Worm (Caenorhabditis elegans) whole organism, L3 larva: ENCODE measurements around the gene dhs-9.

Source experiments
- ZK546.5 ChIP-seq: sonication (generic microtip); optimal IDR thresholded peaks from 2 replicates; lab custom pipeline; 2017; ENCODE audit warnings: missing biosample characterization, missing genetic modification characterization
- aly-2 ChIP-seq: fragments of 150-350 bp; optimal IDR thresholded peaks from 2 replicates; lab custom pipeline; 2014; ENCODE audit warnings: missing biosample characterization, missing genetic modification characterization
- ama-1 ChIP-seq: fragments of 150-350 bp; optimal IDR thresholded peaks from 2 replicates; lab custom pipeline; 2018
- ceh-16 ChIP-seq: sonication (generic microtip); optimal IDR thresholded peaks from 2 replicates; lab custom pipeline; 2017; ENCODE audit warnings: missing biosample characterization, missing genetic modification characterization
- ceh-28 ChIP-seq: fragments of 150-350 bp; optimal IDR thresholded peaks from 2 replicates; lab custom pipeline; 2014; ENCODE audit warnings: missing biosample characterization, missing genetic modification reagents, missing genetic modification characterization
- ceh-82 ChIP-seq: fragments of 150-350 bp; optimal IDR thresholded peaks from 2 replicates; lab custom pipeline; 2014; ENCODE audit warnings: missing biosample characterization, missing genetic modification characterization
- ceh-9 ChIP-seq: sonication (generic microtip); optimal IDR thresholded peaks from 2 replicates; lab custom pipeline; 2018; ENCODE audit warnings: missing biosample characterization, missing genetic modification characterization
- daf-12 ChIP-seq: fragments of 150-350 bp; optimal IDR thresholded peaks from 2 replicates; lab custom pipeline; 2014; ENCODE audit warnings: missing biosample characterization, missing genetic modification reagents, missing genetic modification characterization
- egl-27 ChIP-seq: sonication (generic microtip); optimal IDR thresholded peaks from 4 replicates; lab custom pipeline; 2017; ENCODE audit warnings: missing biosample characterization, missing genetic modification reagents, missing genetic modification characterization
- egl-5 ChIP-seq: fragments of 150-350 bp; optimal IDR thresholded peaks from 2 replicates; lab custom pipeline; 2017; ENCODE audit warnings: missing biosample characterization, missing genetic modification reagents, missing genetic modification characterization, inconsistent platforms
- elt-1 ChIP-seq: fragments of 150-350 bp; optimal IDR thresholded peaks from 2 replicates; lab custom pipeline; 2014; ENCODE audit warnings: missing biosample characterization, missing genetic modification characterization
- elt-2 ChIP-seq: sonication (generic microtip); optimal IDR thresholded peaks from 2 replicates; lab custom pipeline; 2016; ENCODE audit warnings: missing genetic modification reagents, mild to moderate bottlenecking, missing genetic modification characterization, missing compliant biosample characterization
- elt-3 ChIP-seq, 3 experiments: fragments of 150-350 bp in 1 of 3; sonication (generic microtip) in 2 of 3; optimal IDR thresholded peaks; 2 replicates in 2 of 3; 4 replicates in 1 of 3; lab custom pipeline; 2014 to 2017; ENCODE audit warnings: missing biosample characterization in 3 of 3, missing genetic modification characterization in 3 of 3
- fkh-10 ChIP-seq: sonication (generic microtip); optimal IDR thresholded peaks from 2 replicates; lab custom pipeline; 2017; ENCODE audit warnings: missing biosample characterization, missing genetic modification reagents, missing genetic modification characterization
- fkh-2 ChIP-seq: fragments of 150-350 bp; optimal IDR thresholded peaks from 2 replicates; lab custom pipeline; 2014; ENCODE audit warnings: missing biosample characterization, missing genetic modification reagents, missing genetic modification characterization
- fos-1 ChIP-seq: fragments of 150-350 bp; optimal IDR thresholded peaks from 2 replicates; lab custom pipeline; 2014; ENCODE audit warnings: missing biosample characterization, missing genetic modification characterization
- hmg-11 ChIP-seq: sonication (generic microtip); optimal IDR thresholded peaks from 2 replicates; lab custom pipeline; 2016; ENCODE audit warnings: missing genetic modification characterization, missing compliant biosample characterization
- jun-1 ChIP-seq: fragments of 150-350 bp; optimal IDR thresholded peaks from 2 replicates; lab custom pipeline; 2014; ENCODE audit warnings: missing biosample characterization, missing genetic modification reagents, missing genetic modification characterization
- lin-15B ChIP-seq: fragments of 150-350 bp; optimal IDR thresholded peaks from 2 replicates; lab custom pipeline; 2014; ENCODE audit warnings: missing biosample characterization, missing genetic modification characterization
- lin-39 ChIP-seq: fragments of 150-350 bp; optimal IDR thresholded peaks from 2 replicates; lab custom pipeline; 2018; ENCODE audit warnings: missing biosample characterization, missing genetic modification reagents, missing genetic modification characterization
- lsy-12 ChIP-seq: sonication (generic microtip); optimal IDR thresholded peaks from 2 replicates; lab custom pipeline; 2016; ENCODE audit warnings: mild to moderate bottlenecking, missing genetic modification characterization, missing compliant biosample characterization
- mdl-1 ChIP-seq: fragments of 150-350 bp; optimal IDR thresholded peaks from 2 replicates; lab custom pipeline; 2014; ENCODE audit warnings: missing biosample characterization, missing genetic modification characterization
- mml-1 ChIP-seq: fragments of 150-350 bp; sonication (generic microtip); optimal IDR thresholded peaks from 3 replicates; lab custom pipeline; 2014; ENCODE audit warnings: missing biosample characterization, missing genetic modification characterization
- nfya-1 ChIP-seq: sonication (generic microtip); optimal IDR thresholded peaks from 2 replicates; lab custom pipeline; 2017; ENCODE audit warnings: missing genetic modification characterization, mild to moderate bottlenecking, missing compliant biosample characterization, antibody characterized with exemption, moderate library complexity; ENCODE audit not compliant: insufficient read depth
- nhr-11 ChIP-seq: fragments of 150-350 bp; optimal IDR thresholded peaks from 2 replicates; lab custom pipeline; 2014; ENCODE audit warnings: missing biosample characterization, missing genetic modification characterization
- nhr-12 ChIP-seq: fragments of 150-350 bp; optimal IDR thresholded peaks from 2 replicates; lab custom pipeline; 2014; ENCODE audit warnings: missing biosample characterization, missing genetic modification characterization
- nhr-23 ChIP-seq: fragments of 150-350 bp; optimal IDR thresholded peaks from 2 replicates; lab custom pipeline; 2014; ENCODE audit warnings: missing biosample characterization, missing genetic modification reagents, missing genetic modification characterization
- nhr-25 ChIP-seq: sonication (generic microtip); optimal IDR thresholded peaks from 2 replicates; lab custom pipeline; 2017; ENCODE audit warnings: missing biosample characterization, missing genetic modification characterization
- nhr-28 ChIP-seq: fragments of 150-350 bp; optimal IDR thresholded peaks from 2 replicates; lab custom pipeline; 2014; ENCODE audit warnings: missing biosample characterization, missing genetic modification characterization
- nhr-43 ChIP-seq: sonication (generic microtip); optimal IDR thresholded peaks from 2 replicates; lab custom pipeline; 2016; ENCODE audit warnings: mild to moderate bottlenecking, missing genetic modification characterization, missing compliant biosample characterization; ENCODE audit not compliant: poor library complexity, severe bottlenecking
- nhr-67 ChIP-seq: fragments of 150-350 bp; optimal IDR thresholded peaks from 2 replicates; lab custom pipeline; 2014; ENCODE audit warnings: missing biosample characterization, missing genetic modification characterization
- nhr-76 ChIP-seq: fragments of 150-350 bp; sonication (generic microtip); optimal IDR thresholded peaks from 5 replicates; lab custom pipeline; 2014; ENCODE audit warnings: missing biosample characterization, missing genetic modification characterization
- nhr-77 ChIP-seq: fragments of 150-350 bp; optimal IDR thresholded peaks from 2 replicates; lab custom pipeline; 2014; ENCODE audit warnings: missing biosample characterization, missing genetic modification characterization
- pha-4 ChIP-seq: fragments of 150-350 bp; optimal IDR thresholded peaks from 2 replicates; lab custom pipeline; 2014; ENCODE audit warnings: missing biosample characterization, missing genetic modification reagents, missing genetic modification characterization
- pqm-1 ChIP-seq: fragments of 150-350 bp; optimal IDR thresholded peaks from 2 replicates; lab custom pipeline; 2017; ENCODE audit warnings: missing biosample characterization, missing genetic modification characterization, inconsistent platforms
- skn-1 ChIP-seq: fragments of 150-350 bp; optimal IDR thresholded peaks from 2 replicates; lab custom pipeline; 2014; ENCODE audit warnings: missing biosample characterization, missing genetic modification characterization
- snpc-4 ChIP-seq: fragments of 150-350 bp; optimal IDR thresholded peaks from 2 replicates; lab custom pipeline; 2014; ENCODE audit warnings: missing biosample characterization, missing genetic modification characterization
- tbx-2 ChIP-seq: sonication (generic microtip); optimal IDR thresholded peaks from 2 replicates; lab custom pipeline; 2016; ENCODE audit warnings: mild to moderate bottlenecking, missing genetic modification characterization, missing compliant biosample characterization
- unc-39 ChIP-seq: sonication (generic microtip); optimal IDR thresholded peaks from 4 replicates; lab custom pipeline; 2017; ENCODE audit warnings: missing biosample characterization, missing genetic modification characterization
- unc-62 ChIP-seq: fragments of 150-350 bp; sonication (generic microtip); optimal IDR thresholded peaks from 4 replicates; lab custom pipeline; 2014; ENCODE audit warnings: missing biosample characterization, missing genetic modification reagents, missing genetic modification characterization
- zag-1 ChIP-seq: fragments of 150-350 bp; optimal IDR thresholded peaks from 2 replicates; lab custom pipeline; 2014; ENCODE audit warnings: missing biosample characterization, missing genetic modification characterization
- ztf-4 ChIP-seq: fragments of 150-350 bp; optimal IDR thresholded peaks from 2 replicates; lab custom pipeline; 2014; ENCODE audit warnings: missing biosample characterization, missing genetic modification characterization

Gene dhs-9

ce11 chrIII:5382073-5382472 is 14.2 kb upstream of the dhs-9 start, which contains the start of gene Y32H12A.6:
Gene Y32H12A.6, minus strand, starts transcription at chrIII:5382173.
- TF ChIP-seq ztf-4 (no peak), nhr-67 (no peak), ceh-28 (tag; lab: Kevin White, UChicago) (no peak), nhr-43 (tag; lab: Kevin White, UChicago) (no peak), daf-12 (tag; lab: Kevin White, UChicago) (no peak), lsy-12 (no peak)

ce11 chrIII:5380554-5380953 is 12.7 kb upstream of the dhs-9 start:
- TF ChIP-seq egl-5 (no peak), ama-1 (lab: Kevin White, UChicago) (no peak), nhr-23 (tag; lab: Kevin White, UChicago) (no peak), ZK546.5 (tag; lab: Kevin White, UChicago) (no peak), nhr-76 (tag; lab: Kevin White, UChicago) (no peak), ceh-82 (no peak), ceh-16 (tag; lab: Kevin White, UChicago) (no peak), nhr-25 (no peak), hmg-11 (tag; lab: Kevin White, UChicago) (no peak), fkh-2 (tag; lab: Kevin White, UChicago) (no peak), nhr-28 (tag; lab: Kevin White, UChicago) (no peak), nfya-1 (no peak), aly-2 (no peak), nhr-11 (tag; lab: Kevin White, UChicago) (no peak), mdl-1 (tag; lab: Kevin White, UChicago) (no peak), elt-3 (tag; optimal IDR thresholded peaks at IDR 0.05; lab: Kevin White, UChicago) (no peak)

- no peak for TF ChIP-seq ceh-16 (tag; lab: Kevin White, UChicago)
- no peak for TF ChIP-seq ztf-4
- TF ChIP-seq elt-1 (tag; lab: Kevin White, UChicago) = no peak
- no peak for TF ChIP-seq ceh-28 (tag; lab: Kevin White, UChicago)
- TF ChIP-seq nhr-77 (tag; lab: Kevin White, UChicago) = no peak
- peak; percentile 3 for TF ChIP-seq elt-2 (tag; lab: Kevin White, UChicago)
- TF ChIP-seq unc-39 (tag; lab: Kevin White, UChicago) = no peak
- no peak for TF ChIP-seq ceh-82
- peak; percentile 51 for TF ChIP-seq pha-4
- TF ChIP-seq fkh-2 (tag; lab: Kevin White, UChicago) = no peak
- no peak for TF ChIP-seq hmg-11 (tag; lab: Kevin White, UChicago)
- no peak for TF ChIP-seq fos-1
- no peak for TF ChIP-seq jun-1
- TF ChIP-seq elt-3 (tag; optimal IDR thresholded peaks at IDR 0.05; lab: Kevin White, UChicago) = no peak
- TF ChIP-seq nhr-12 (tag; lab: Kevin White, UChicago) = no peak
- no peak for TF ChIP-seq nhr-67
- TF ChIP-seq nfya-1 = peak; percentile 44
- TF ChIP-seq nhr-23 (tag; lab: Kevin White, UChicago) = peak; percentile 13
- TF ChIP-seq mml-1 (tag; lab: Kevin White, UChicago) = no peak
- no peak for TF ChIP-seq ceh-9 (tag; lab: Kevin White, UChicago)
- TF ChIP-seq zag-1 (tag; lab: Kevin White, UChicago) = no peak
- TF ChIP-seq tbx-2 (tag; lab: Kevin White, UChicago) = no peak
- TF ChIP-seq fkh-10 (GFP tag; lab: Kevin White, UChicago) = no peak
- no peak for TF ChIP-seq nhr-11 (tag; lab: Kevin White, UChicago)
- peak; percentile 2 for TF ChIP-seq snpc-4 (tag; lab: Kevin White, UChicago)
- TF ChIP-seq daf-12 (tag; lab: Kevin White, UChicago) = no peak
- TF ChIP-seq pqm-1 (tag; lab: Kevin White, UChicago) = peak; percentile 16
- TF ChIP-seq nhr-76 (tag; lab: Kevin White, UChicago) = no peak
- TF ChIP-seq unc-62 = no peak
- peak; percentile 63 for TF ChIP-seq lin-15B
- no peak for TF ChIP-seq lin-39
- no peak for TF ChIP-seq egl-27
- no peak for TF ChIP-seq skn-1 (tag; lab: Kevin White, UChicago)
Observed at ce11 chrIII:5379879-5380331, 12.1 kb upstream of the dhs-9 start, which contains the start of gene paqr-2. Gene paqr-2, minus strand, starts transcription at chrIII:5379929.
